Worm (Caenorhabditis elegans) whole organism, young adult: ENCODE data around the gene F29F11.20.

Source experiments
- B0035.1 ChIP-seq: sonication (generic microtip); optimal IDR thresholded peaks from 2 replicates; lab custom pipeline; 2016; ENCODE audit warnings: missing genetic modification characterization, mild to moderate bottlenecking, missing compliant biosample characterization, missing genotype, missing genetic modification reagents
- K12H6.12 ChIP-seq: fragments of 200-800 bp; sonication (Bioruptor generic); optimal IDR thresholded peaks from 2 replicates; lab custom pipeline; 2018; ENCODE audit warnings: mild to moderate bottlenecking, missing genetic modification characterization, missing compliant biosample characterization
- ama-1 ChIP-seq, 3 experiments: fragments of 150-350 bp in 1 of 3; sonication (generic microtip) in 2 of 3; optimal IDR thresholded peaks; 2 replicates each; lab custom pipeline; 2014 to 2018; ENCODE audit warnings: missing biosample characterization in 2 of 3, missing genetic modification characterization in 2 of 3, missing genetic modification reagents in 2 of 3
- bed-1 ChIP-seq: fragments of 200-800 bp; sonication (Bioruptor generic); IDR thresholded peaks from 2 replicates; pipeline ENCODE4 v1.3.6; 2022; ENCODE audit warnings: missing genetic modification reagents, missing genetic modification characterization, missing compliant biosample characterization
- bed-2 ChIP-seq: fragments of 200-800 bp; sonication (Bioruptor generic); IDR thresholded peaks from 2 replicates; pipeline ENCODE4 v1.3.6; 2022; ENCODE audit warnings: missing genetic modification reagents, missing genetic modification characterization, missing compliant biosample characterization
- ccch-3 ChIP-seq: fragments of 200-800 bp; sonication (Bioruptor generic); optimal IDR thresholded peaks from 2 replicates; lab custom pipeline; 2018; ENCODE audit warnings: mild to moderate bottlenecking, missing genetic modification characterization, missing compliant biosample characterization
- cebp-1 ChIP-seq, 2 experiments: fragments of 200-800 bp in 1 of 2; sonication (Bioruptor generic) in 1 of 2; sonication (generic microtip) in 1 of 2; IDR thresholded peaks in 1 of 2; optimal IDR thresholded peaks in 1 of 2; 2 replicates each; pipeline versions ENCODE4 v1.3.6 to Lab custom; 2017 to 2022; ENCODE audit warnings: missing compliant biosample characterization in 2 of 2, missing genetic modification characterization in 2 of 2, mild to moderate bottlenecking in 1 of 2, missing genetic modification reagents in 1 of 2, moderate library complexity in 1 of 2
- cebp-2 ChIP-seq: fragments of 200-800 bp; sonication (Bioruptor generic); IDR thresholded peaks from 2 replicates; pipeline ENCODE4 v1.3.6; 2022; ENCODE audit warnings: missing genetic modification characterization, missing compliant biosample characterization
- lin-26 ChIP-seq: fragments of 200-800 bp; sonication (Bioruptor generic); IDR thresholded peaks from 2 replicates; pipeline ENCODE4 v1.3.6; 2022; ENCODE audit warnings: missing genetic modification reagents, missing genetic modification characterization, missing compliant biosample characterization
- nfya-1 ChIP-seq: sonication (generic microtip); optimal IDR thresholded peaks from 2 replicates; lab custom pipeline; 2017; ENCODE audit warnings: antibody characterized with exemption, missing compliant biosample characterization, missing genetic modification characterization, borderline replicate concordance; ENCODE audit not compliant: insufficient read depth
- rec-8 ChIP-seq, 2 experiments: sonication (generic microtip); optimal IDR thresholded peaks; 2 replicates each; lab custom pipeline; 2016; ENCODE audit warnings: mild to moderate bottlenecking in 2 of 2, missing genetic modification characterization in 2 of 2, missing genetic modification reagents in 2 of 2, missing genotype in 2 of 2, missing biosample characterization in 1 of 2, missing compliant biosample characterization in 1 of 2, moderate library complexity in 1 of 2
- snpc-4 ChIP-seq, 5 experiments: fragments of 150-350 bp in 1 of 5; sonication (generic microtip) in 4 of 5; optimal IDR thresholded peaks; 2 replicates each; lab custom pipeline; 2014 to 2018; ENCODE audit warnings: missing genetic modification characterization in 5 of 5, missing biosample characterization in 3 of 5, antibody characterized with exemption in 2 of 5, mild to moderate bottlenecking in 2 of 5, missing compliant biosample characterization in 2 of 5, missing genotype in 2 of 5, moderate library complexity in 2 of 5, missing genetic modification reagents in 1 of 5

ce11 chrV:10718037-10718436, 30.3 kb downstream of the F29F11.20 start:
- no peak for TF ChIP-seq cebp-1 (GFP tag; IDR thresholded peaks at IDR 0.05; lab: Robert Waterston, UW)
- TF ChIP-seq cebp-1 (tag; optimal IDR thresholded peaks at IDR 0.05; lab: Kevin White, UChicago): no peak
- no peak for TF ChIP-seq B0035.1 (tag; lab: Kevin White, UChicago)
- TF ChIP-seq snpc-4 (GFP tag; optimal IDR thresholded peaks at IDR 0.05; lab: Kevin White, UChicago): no peak
- no peak for TF ChIP-seq snpc-4 (tag; optimal IDR thresholded peaks at IDR 0.05; lab: Kevin White, UChicago)
- no peak for TF ChIP-seq ama-1 (optimal IDR thresholded peaks at IDR 0.05; lab: Kevin White, UChicago)
- no peak for TF ChIP-seq ama-1 (GFP tag; optimal IDR thresholded peaks at IDR 0.05; lab: Kevin White, UChicago)
- TF ChIP-seq ccch-3 (GFP tag; lab: Kevin White, UChicago): no peak
- no peak for TF ChIP-seq lin-26 (GFP tag; lab: Robert Waterston, UW)
- no peak for TF ChIP-seq bed-1 (GFP tag; lab: Robert Waterston, UW)
- TF ChIP-seq nfya-1: no peak
- TF ChIP-seq bed-2: no peak
- TF ChIP-seq K12H6.12 (tag; lab: Kevin White, UChicago): no peak
- no peak for TF ChIP-seq cebp-2
- TF ChIP-seq rec-8 (tag; optimal IDR thresholded peaks at IDR 0.05; lab: Kevin White, UChicago): no peak
